Worm (Caenorhabditis elegans) whole organism, L4/young adult: Measurements from ENCODE around the gene Y67D8B.2.

Experiments
- W03F9.2 ChIP-seq: fragments of 150-350 bp; optimal IDR thresholded peaks from 2 replicates; lab custom pipeline; 2014; ENCODE audit warnings: missing biosample characterization, missing genetic modification characterization
- dao-5 ChIP-seq: sonication (generic microtip); optimal IDR thresholded peaks from 2 replicates; lab custom pipeline; 2016; ENCODE audit warnings: missing genotype, missing genetic modification characterization, moderate library complexity, missing compliant biosample characterization
- him-1 ChIP-seq: sonication (generic microtip); optimal IDR thresholded peaks from 2 replicates; lab custom pipeline; 2016; ENCODE audit warnings: missing genotype, missing genetic modification reagents, missing genetic modification characterization, missing compliant biosample characterization

- no peak for TF ChIP-seq him-1 (tag; lab: Kevin White, UChicago)
- TF ChIP-seq dao-5 (tag; lab: Kevin White, UChicago) = no peak
- TF ChIP-seq W03F9.2 = peak; percentile 58
Observed at ce11 chrIV:3213426-3213825, 22.1 kb upstream of the Y67D8B.2 start, which contains the start of gene slmp-1.
